Worm (Caenorhabditis elegans) whole organism, mixed stage, embryonic: ENCODE measurements around the gene efk-1.

Source experiments
- M03D4.4 ChIP-seq: sonication (generic microtip); optimal IDR thresholded peaks from 2 replicates; lab custom pipeline; 2017; ENCODE audit warnings: mild to moderate bottlenecking, missing genetic modification characterization, missing compliant biosample characterization
- bed-3 ChIP-seq: fragments of 200-800 bp; sonication (Bioruptor generic); optimal IDR thresholded peaks from 3 replicates; lab custom pipeline; 2018; ENCODE audit warnings: mild to moderate bottlenecking, missing genetic modification characterization, moderate library complexity, missing compliant biosample characterization
- blmp-1 ChIP-seq: fragments of 150-350 bp; optimal IDR thresholded peaks from 2 replicates; lab custom pipeline; 2014; ENCODE audit warnings: missing biosample characterization, missing genetic modification characterization
- ceh-39 ChIP-seq: fragments of 150-350 bp; optimal IDR thresholded peaks from 2 replicates; lab custom pipeline; 2014; ENCODE audit warnings: missing biosample characterization, missing genetic modification characterization
- ceh-43 ChIP-seq: fragments of 200-800 bp; sonication (Bioruptor generic); optimal IDR thresholded peaks from 2 replicates; lab custom pipeline; 2018; ENCODE audit warnings: mild to moderate bottlenecking, missing genetic modification characterization, moderate library complexity, missing compliant biosample characterization
- ceh-83 ChIP-seq: fragments of 200-800 bp; sonication (Bioruptor generic); optimal IDR thresholded peaks from 2 replicates; lab custom pipeline; 2018; ENCODE audit warnings: mild to moderate bottlenecking, missing genetic modification characterization, missing compliant biosample characterization
- ces-1 ChIP-seq: fragments of 150-350 bp; optimal IDR thresholded peaks from 2 replicates; lab custom pipeline; 2014; ENCODE audit warnings: missing biosample characterization, missing genetic modification reagents, missing genetic modification characterization
- cnd-1 ChIP-seq: fragments of 200-800 bp; sonication (Bioruptor generic); optimal IDR thresholded peaks from 2 replicates; lab custom pipeline; 2018; ENCODE audit warnings: mild to moderate bottlenecking, missing genetic modification characterization, missing compliant biosample characterization
- drap-1 ChIP-seq: fragments of 200-800 bp; sonication (Bioruptor generic); optimal IDR thresholded peaks from 3 replicates; lab custom pipeline; 2018; ENCODE audit warnings: mild to moderate bottlenecking, missing genetic modification characterization, missing compliant biosample characterization
- elt-1 ChIP-seq: sonication (generic microtip); optimal IDR thresholded peaks from 2 replicates; lab custom pipeline; 2017; ENCODE audit warnings: missing genetic modification characterization, mild to moderate bottlenecking, missing compliant biosample characterization, antibody characterized with exemption, moderate library complexity, borderline replicate concordance; ENCODE audit not compliant: insufficient read depth
- elt-3 ChIP-seq: fragments of 150-350 bp; optimal IDR thresholded peaks from 2 replicates; lab custom pipeline; 2014; ENCODE audit warnings: missing biosample characterization, missing genetic modification characterization
- ham-2 ChIP-seq: fragments of 200-800 bp; sonication (Bioruptor generic); optimal IDR thresholded peaks from 2 replicates; lab custom pipeline; 2018; ENCODE audit warnings: mild to moderate bottlenecking, missing genetic modification characterization, missing compliant biosample characterization
- lin-13 ChIP-seq: fragments of 150-350 bp; optimal IDR thresholded peaks from 2 replicates; lab custom pipeline; 2014; ENCODE audit warnings: missing biosample characterization, missing genetic modification characterization
- lin-32 ChIP-seq: fragments of 200-800 bp; sonication (Bioruptor generic); optimal IDR thresholded peaks from 2 replicates; lab custom pipeline; 2018; ENCODE audit warnings: mild to moderate bottlenecking, missing genetic modification characterization, missing compliant biosample characterization
- lsy-2 ChIP-seq: fragments of 150-350 bp; optimal IDR thresholded peaks from 2 replicates; lab custom pipeline; 2014; ENCODE audit warnings: missing biosample characterization, missing genetic modification characterization
- mab-5 ChIP-seq: fragments of 150-350 bp; optimal IDR thresholded peaks from 2 replicates; lab custom pipeline; 2014; ENCODE audit warnings: missing biosample characterization, missing genetic modification characterization
- mep-1 ChIP-seq: fragments of 150-350 bp; optimal IDR thresholded peaks from 2 replicates; lab custom pipeline; 2017; ENCODE audit warnings: missing biosample characterization, missing genetic modification reagents, missing genetic modification characterization, inconsistent platforms
- mls-2 ChIP-seq: sonication (generic microtip); optimal IDR thresholded peaks from 2 replicates; lab custom pipeline; 2016; ENCODE audit warnings: mild to moderate bottlenecking, missing genetic modification characterization, moderate library complexity, missing compliant biosample characterization
- nhr-12 ChIP-seq: fragments of 150-350 bp; optimal IDR thresholded peaks from 2 replicates; lab custom pipeline; 2014; ENCODE audit warnings: missing biosample characterization, missing genetic modification characterization
- nhr-2 ChIP-seq: fragments of 150-350 bp; optimal IDR thresholded peaks from 2 replicates; lab custom pipeline; 2014; ENCODE audit warnings: missing biosample characterization, missing genetic modification characterization
- nhr-237 ChIP-seq: fragments of 150-350 bp; optimal IDR thresholded peaks from 2 replicates; lab custom pipeline; 2014; ENCODE audit warnings: missing biosample characterization, missing genetic modification characterization
- nhr-28 ChIP-seq: fragments of 150-350 bp; optimal IDR thresholded peaks from 2 replicates; lab custom pipeline; 2014; ENCODE audit warnings: missing biosample characterization, missing genetic modification characterization
- pha-4 ChIP-seq: fragments of 150-350 bp; optimal IDR thresholded peaks from 2 replicates; lab custom pipeline; 2018; ENCODE audit warnings: missing biosample characterization, missing genetic modification reagents, missing genetic modification characterization
- sem-2 ChIP-seq: fragments of 200-800 bp; sonication (Bioruptor generic); optimal IDR thresholded peaks from 2 replicates; lab custom pipeline; 2018; ENCODE audit warnings: mild to moderate bottlenecking, missing genetic modification characterization, missing compliant biosample characterization
- snpc-4 ChIP-seq: fragments of 150-350 bp; optimal IDR thresholded peaks from 2 replicates; lab custom pipeline; 2014; ENCODE audit warnings: missing biosample characterization, missing genetic modification characterization
- tbx-8 ChIP-seq: fragments of 200-800 bp; sonication (Bioruptor generic); optimal IDR thresholded peaks from 2 replicates; lab custom pipeline; 2018; ENCODE audit warnings: mild to moderate bottlenecking, missing genetic modification characterization, moderate library complexity, missing compliant biosample characterization
- unc-120 ChIP-seq: sonication (generic microtip); optimal IDR thresholded peaks from 2 replicates; lab custom pipeline; 2017; ENCODE audit warnings: missing genetic modification characterization, missing compliant biosample characterization; ENCODE audit not compliant: poor library complexity, severe bottlenecking
- unc-39 ChIP-seq: fragments of 150-350 bp; optimal IDR thresholded peaks from 2 replicates; lab custom pipeline; 2014; ENCODE audit warnings: missing biosample characterization, missing genetic modification characterization
- unc-62 ChIP-seq: fragments of 150-350 bp; optimal IDR thresholded peaks from 2 replicates; lab custom pipeline; 2014; ENCODE audit warnings: missing biosample characterization, missing genetic modification reagents, missing genetic modification characterization
- ztf-11 ChIP-seq: fragments of 150-350 bp; optimal IDR thresholded peaks from 2 replicates; lab custom pipeline; 2014; ENCODE audit warnings: missing biosample characterization, missing genetic modification characterization

Gene efk-1

DNA sequence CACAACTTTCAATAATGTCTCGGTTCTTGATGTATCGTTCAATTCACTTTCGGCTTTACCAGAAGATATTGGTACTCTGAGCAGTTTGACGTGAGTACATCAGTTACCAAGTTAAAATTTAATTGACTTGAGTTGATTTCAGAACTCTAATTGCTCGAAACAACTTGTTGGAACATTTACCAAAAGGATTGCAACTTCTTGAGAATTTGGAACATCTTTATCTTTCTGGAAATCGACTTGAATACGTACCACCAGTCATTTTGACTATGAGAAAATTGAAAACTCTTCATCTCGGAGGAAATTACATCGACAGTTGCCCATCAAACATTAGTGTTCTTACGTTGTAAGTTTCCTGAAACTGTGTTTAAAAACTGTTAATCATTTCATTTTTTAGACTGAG is 21.6 kb downstream of the efk-1 start:
- no peak for TF ChIP-seq bed-3 (GFP tag; lab: Kevin White, UChicago)
- TF ChIP-seq blmp-1 = no peak
- TF ChIP-seq sem-2 (GFP tag; lab: Kevin White, UChicago) = no peak
- TF ChIP-seq nhr-12 = no peak
- TF ChIP-seq snpc-4 = no peak
- TF ChIP-seq ztf-11 (tag; lab: Kevin White, UChicago) = no peak
- TF ChIP-seq cnd-1 (tag; lab: Kevin White, UChicago) = no peak
- no peak for TF ChIP-seq tbx-8 (GFP tag; lab: Kevin White, UChicago)

DNA sequence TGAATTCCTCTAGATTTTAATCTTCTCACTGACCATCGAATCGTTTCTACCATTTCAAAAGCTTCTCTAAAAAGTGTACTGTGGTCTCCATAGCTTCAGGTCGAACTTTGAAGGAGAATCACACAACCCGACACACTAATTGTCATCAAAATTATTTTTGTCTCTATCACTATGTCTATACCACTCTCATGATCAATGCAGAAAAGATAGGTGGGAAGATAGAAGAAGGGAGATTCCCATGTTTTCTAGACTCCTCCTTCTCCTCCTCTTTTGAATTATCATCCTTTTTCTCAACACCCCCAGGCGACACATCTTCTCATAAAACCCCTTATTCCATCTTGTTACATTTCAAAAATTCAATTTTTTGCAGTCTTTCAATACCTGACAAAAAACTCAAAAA is 22.5 kb downstream of the efk-1 start, which contains the start of gene Y42G9A.3:
Gene Y42G9A.3 (plus strand): TSS at position 363 of the 400 bp plus-strand sequence.
- TF ChIP-seq pha-4 (tag; lab: Kevin White, UChicago) = no peak
- no peak for TF ChIP-seq mep-1 (tag; lab: Kevin White, UChicago)
- TF ChIP-seq elt-1 (tag; lab: Kevin White, UChicago) = no peak
- no peak for TF ChIP-seq unc-62
- TF ChIP-seq sem-2 (GFP tag; lab: Kevin White, UChicago) = no peak
- TF ChIP-seq lin-13 = no peak
- no peak for TF ChIP-seq ztf-11 (tag; lab: Kevin White, UChicago)
- no peak for TF ChIP-seq ces-1
- no peak for TF ChIP-seq ham-2 (GFP tag; lab: Kevin White, UChicago)
- no peak for TF ChIP-seq unc-39 (tag; lab: Kevin White, UChicago)
- no peak for TF ChIP-seq lin-32 (GFP tag; lab: Kevin White, UChicago)
- no peak for TF ChIP-seq ceh-83 (GFP tag; lab: Kevin White, UChicago)
- no peak for TF ChIP-seq elt-3 (tag; lab: Kevin White, UChicago)
- TF ChIP-seq lsy-2 = no peak

DNA sequence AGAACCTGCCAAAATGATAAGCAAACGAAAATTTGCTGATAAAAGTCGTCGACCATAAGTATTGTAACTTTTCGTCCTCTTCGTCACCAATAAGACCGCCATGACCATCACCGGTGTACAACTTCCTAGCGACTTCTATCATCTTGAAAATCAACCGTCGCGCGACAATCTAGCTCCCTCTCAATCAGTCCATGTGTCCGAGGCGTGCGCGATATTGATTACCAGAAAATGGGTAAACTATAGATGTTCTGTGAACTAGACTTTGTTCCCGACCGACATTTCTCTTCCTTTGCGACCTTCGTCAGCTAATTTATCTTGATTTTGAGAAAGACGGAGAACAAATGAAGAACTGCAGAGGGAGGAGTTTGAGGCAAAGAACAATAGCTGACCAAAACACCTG is 23.0 kb downstream of the efk-1 start:
- TF ChIP-seq nhr-237 (tag; lab: Kevin White, UChicago) = no peak
- TF ChIP-seq ces-1 = no peak
- TF ChIP-seq tbx-8 (GFP tag; lab: Kevin White, UChicago) = no peak
- TF ChIP-seq nhr-28 (tag; lab: Kevin White, UChicago) = no peak
- TF ChIP-seq nhr-2 (tag; lab: Kevin White, UChicago) = no peak
- no peak for TF ChIP-seq unc-39 (tag; lab: Kevin White, UChicago)
- TF ChIP-seq M03D4.4 (tag; lab: Kevin White, UChicago) = no peak
- TF ChIP-seq pha-4 (tag; lab: Kevin White, UChicago) = no peak
- no peak for TF ChIP-seq bed-3 (GFP tag; lab: Kevin White, UChicago)
- TF ChIP-seq mab-5 (tag; lab: Kevin White, UChicago) = no peak
- no peak for TF ChIP-seq ceh-83 (GFP tag; lab: Kevin White, UChicago)
- no peak for TF ChIP-seq unc-120 (tag; lab: Kevin White, UChicago)
- TF ChIP-seq cnd-1 (tag; lab: Kevin White, UChicago) = no peak
- TF ChIP-seq ceh-39 (tag; lab: Kevin White, UChicago) = no peak
- no peak for TF ChIP-seq lin-32 (GFP tag; lab: Kevin White, UChicago)
- no peak for TF ChIP-seq mls-2
- TF ChIP-seq blmp-1 = no peak
- TF ChIP-seq elt-3 (tag; lab: Kevin White, UChicago) = no peak
- no peak for TF ChIP-seq ceh-43

DNA sequence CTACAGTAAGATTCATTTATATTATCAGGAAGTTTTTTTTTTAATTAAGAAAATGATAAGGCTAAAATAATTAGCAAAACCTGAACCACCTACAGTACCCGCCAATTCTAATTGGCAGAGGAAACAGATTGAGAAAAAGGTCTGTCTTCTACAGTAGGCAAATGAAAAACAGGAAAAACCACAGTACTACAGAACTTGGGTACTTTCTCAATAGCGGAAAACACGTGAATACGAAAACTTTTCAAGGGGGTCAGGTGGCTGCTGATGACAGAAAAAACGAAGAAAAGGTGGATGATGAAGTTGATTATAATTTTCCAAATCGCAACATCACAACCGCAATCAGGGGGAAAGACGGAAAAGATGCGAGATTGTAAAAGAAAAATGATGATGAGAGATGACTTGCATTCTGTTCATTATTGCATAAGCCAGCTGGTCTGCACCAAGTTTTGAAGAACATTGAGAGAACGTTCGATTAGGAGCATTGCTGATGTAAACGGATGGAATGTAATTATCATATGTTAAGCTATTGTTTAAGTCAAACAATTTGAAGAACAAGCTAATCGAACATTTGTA is 23.9 kb downstream of the efk-1 start:
- TF ChIP-seq nhr-28 (tag; lab: Kevin White, UChicago) = no peak
- no peak for TF ChIP-seq elt-3 (tag; lab: Kevin White, UChicago)
- TF ChIP-seq lsy-2 = no peak
- no peak for TF ChIP-seq drap-1
- TF ChIP-seq nhr-2 (tag; lab: Kevin White, UChicago) = no peak
- TF ChIP-seq unc-39 (tag; lab: Kevin White, UChicago) = no peak
- TF ChIP-seq ham-2 (GFP tag; lab: Kevin White, UChicago) = no peak
- TF ChIP-seq mls-2 = no peak
- no peak for TF ChIP-seq mab-5 (tag; lab: Kevin White, UChicago)
- TF ChIP-seq nhr-12 = no peak
- no peak for TF ChIP-seq ceh-83 (GFP tag; lab: Kevin White, UChicago)
- no peak for TF ChIP-seq snpc-4
- no peak for TF ChIP-seq cnd-1 (tag; lab: Kevin White, UChicago)
- no peak for TF ChIP-seq tbx-8 (GFP tag; lab: Kevin White, UChicago)
- TF ChIP-seq nhr-237 (tag; lab: Kevin White, UChicago) = no peak
- no peak for TF ChIP-seq lin-32 (GFP tag; lab: Kevin White, UChicago)
- no peak for TF ChIP-seq M03D4.4 (tag; lab: Kevin White, UChicago)
- TF ChIP-seq unc-120 (tag; lab: Kevin White, UChicago) = no peak
- no peak for TF ChIP-seq ceh-43
